Fruit fly (Drosophila melanogaster): ENCODE results near the gene wake.
A peak's percentile ranks its signal among the peaks of the same experiment; 100 is the strongest.

The wake gene

dm6 chr3R:22634549-22635410 is 4.8 kb upstream of the wake start (continued):
- TF ChIP-seq HmgD (GFP tag; optimal IDR thresholded peaks at IDR 0.05) (no peak), tap (tag; optimal IDR thresholded peaks at IDR 0.05) (peak; percentile 14), CG13296 (GFP tag; optimal IDR thresholded peaks at IDR 0.05) (peak; percentile 46), CG6272 (GFP tag; IDR thresholded peaks at IDR 0.05) (no peak), cad (GFP tag; optimal IDR thresholded peaks at IDR 0.05) (no peak), fd64A (GFP tag; optimal IDR thresholded peaks at IDR 0.05) (peak; percentile 48), CG7271 (tag; optimal IDR thresholded peaks at IDR 0.05) (no peak), CG2712 (tag; optimal IDR thresholded peaks at IDR 0.05) (peak; percentile 14), Camta (GFP tag; optimal IDR thresholded peaks at IDR 0.05) (no peak), stwl (tag; optimal IDR thresholded peaks at IDR 0.05) (peak; percentile 0), pum (GFP tag; optimal IDR thresholded peaks at IDR 0.05) (no peak), eyg (GFP tag; optimal IDR thresholded peaks at IDR 0.05) (no peak), CG31365 (tag; optimal IDR thresholded peaks at IDR 0.05) (no peak), CG17328 (GFP tag; IDR thresholded peaks at IDR 0.05) (no peak), ac (GFP tag; optimal IDR thresholded peaks at IDR 0.05) (no peak), trem (tag; optimal IDR thresholded peaks at IDR 0.05) (peak; percentile 33), lbe (GFP tag; optimal IDR thresholded peaks at IDR 0.05) (no peak), Hmr (GFP tag; optimal IDR thresholded peaks at IDR 0.05) (peak; percentile 13), ase (GFP tag; IDR thresholded peaks at IDR 0.05) (no peak), wek (GFP tag; optimal IDR thresholded peaks at IDR 0.05) (peak; percentile 25), fu2 (GFP tag; optimal IDR thresholded peaks at IDR 0.05) (no peak), CG9727 (GFP tag; optimal IDR thresholded peaks at IDR 0.05) (peak; percentile 10)

- TF ChIP-seq CG34376 (GFP tag; optimal IDR thresholded peaks at IDR 0.05) (peak; percentile 77), tup (GFP tag; optimal IDR thresholded peaks at IDR 0.05) (no peak), CG3995 (GFP tag; optimal IDR thresholded peaks at IDR 0.05) (peak; percentile 53), Hmr (GFP tag; optimal IDR thresholded peaks at IDR 0.05) (peak; percentile 33), chinmo (GFP tag; IDR thresholded peaks at IDR 0.05; ENCODE audit: partially characterized antibody) (peak; percentile 83; the same call in 2 of the 4 replicates), sob (GFP tag; IDR thresholded peaks at IDR 0.05) (no peak), Sox102F (GFP tag; optimal IDR thresholded peaks at IDR 0.05) (no peak), cwo (GFP tag; optimal IDR thresholded peaks at IDR 0.05) (peak; percentile 81), Chrac-16 (GFP tag; optimal IDR thresholded peaks at IDR 0.05) (no peak), Gug (GFP tag; IDR thresholded peaks at IDR 0.05) (no peak), sug (tag; optimal IDR thresholded peaks at IDR 0.05) (peak; percentile 80), lab (GFP tag; optimal IDR thresholded peaks at IDR 0.05) (peak; percentile 62), grn (GFP tag; optimal IDR thresholded peaks at IDR 0.05) (peak; percentile 0), CG17612 (GFP tag; IDR thresholded peaks at IDR 0.05) (no peak), Eip74EF (GFP tag; optimal IDR thresholded peaks at IDR 0.05) (peak in 1 of 2 experiments; percentile 10), exex (tag; optimal IDR thresholded peaks at IDR 0.05) (peak; percentile 38), corto (GFP tag; optimal IDR thresholded peaks at IDR 0.05) (peak; percentile 55), lbe (GFP tag; optimal IDR thresholded peaks at IDR 0.05) (peak; percentile 18), Hr78 (GFP tag; optimal IDR thresholded peaks at IDR 0.05) (peak in 1 of 2 experiments; percentile 48), CG8359 (GFP tag; optimal IDR thresholded peaks at IDR 0.05; ENCODE audit: borderline replicate concordance) (peak; percentile 22), BtbVII (GFP tag; optimal IDR thresholded peaks at IDR 0.05) (peak; percentile 70), sd (tag; optimal IDR thresholded peaks at IDR 0.05) (peak; percentile 94), z (GFP tag; IDR thresholded peaks at IDR 0.05) (0 out of 3 replicates have a peak, but pooled peaks have one; percentile 12), CG32767 (GFP tag; IDR thresholded peaks at IDR 0.05) (no peak), CG8765 (GFP tag; IDR thresholded peaks at IDR 0.05) (no peak), Jarid2 (GFP tag; optimal IDR thresholded peaks at IDR 0.05) (peak; percentile 71)
Measured at dm6 chr3R:22635684-22636566, 3.7 kb upstream of the wake start.
